Worm (Caenorhabditis elegans): ENCODE results near the gene Y66H1A.8.

ce11 chrIV:425546-425945 lies 29.2 kb downstream of the Y66H1A.8 start:
- TF ChIP-seq snpc-4 (tag; optimal IDR thresholded peaks at IDR 0.05) (no peak), mep-1 (tag; optimal IDR thresholded peaks at IDR 0.05) (peak; percentile 55), lin-15B (tag; optimal IDR thresholded peaks at IDR 0.05) (no peak), nhr-237 (tag; optimal IDR thresholded peaks at IDR 0.05) (no peak), aly-2 (tag; optimal IDR thresholded peaks at IDR 0.05) (no peak), nhr-11 (tag; optimal IDR thresholded peaks at IDR 0.05) (no peak), hif-1 (tag; optimal IDR thresholded peaks at IDR 0.05) (no peak), unc-130 (GFP tag; optimal IDR thresholded peaks at IDR 0.05) (peak; percentile 5)
